Worm (Caenorhabditis elegans) whole organism, young adult: ENCODE results near the gene gbb-2.

Source experiments
- B0261.1 ChIP-seq: sonication (generic microtip); optimal IDR thresholded peaks from 2 replicates; lab custom pipeline; 2016; ENCODE audit warnings: mild to moderate bottlenecking, missing genetic modification characterization, moderate library complexity, missing compliant biosample characterization
- F52B5.7 ChIP-seq: sonication (generic microtip); optimal IDR thresholded peaks from 2 replicates; lab custom pipeline; 2016; ENCODE audit warnings: mild to moderate bottlenecking, missing genetic modification characterization, missing compliant biosample characterization
- ceh-40 ChIP-seq: fragments of 200-800 bp; sonication (Bioruptor generic); IDR thresholded peaks from 2 replicates; pipeline ENCODE4 v1.3.6; 2022; ENCODE audit warnings: missing genetic modification characterization, missing compliant biosample characterization
- chd-7 ChIP-seq: sonication (generic microtip); optimal IDR thresholded peaks from 2 replicates; lab custom pipeline; 2016; ENCODE audit warnings: mild to moderate bottlenecking, missing genetic modification characterization, moderate library complexity, missing compliant biosample characterization
- gei-17 ChIP-seq: fragments of 200-800 bp; sonication (Bioruptor generic); optimal IDR thresholded peaks from 2 replicates; lab custom pipeline; 2018; ENCODE audit warnings: mild to moderate bottlenecking, missing genetic modification characterization, missing compliant biosample characterization
- lag-1 ChIP-seq: fragments of 200-800 bp; sonication (Bioruptor generic); IDR thresholded peaks from 2 replicates; pipeline ENCODE4 v1.3.6; 2022; ENCODE audit warnings: missing genetic modification reagents, missing genetic modification characterization, missing compliant biosample characterization
- unc-130 ChIP-seq: sonication (generic microtip); optimal IDR thresholded peaks from 2 replicates; lab custom pipeline; 2016; ENCODE audit warnings: missing genetic modification reagents, missing genetic modification characterization, missing compliant biosample characterization

ce11 chrIV:4545818-4546217, 39.3 kb upstream of the gbb-2 start, which contains the start of gene ZK185.5:
- TF ChIP-seq chd-7 (no peak), lag-1 (GFP tag; lab: Robert Waterston, UW) (no peak), ceh-40 (no peak), gei-17 (no peak), B0261.1 (tag; lab: Kevin White, UChicago) (no peak), unc-130 (GFP tag; lab: Kevin White, UChicago) (no peak), F52B5.7 (tag; lab: Kevin White, UChicago) (no peak)
